Fruit fly (Drosophila melanogaster): Measurements from ENCODE around the gene CheB98a.

DNA sequence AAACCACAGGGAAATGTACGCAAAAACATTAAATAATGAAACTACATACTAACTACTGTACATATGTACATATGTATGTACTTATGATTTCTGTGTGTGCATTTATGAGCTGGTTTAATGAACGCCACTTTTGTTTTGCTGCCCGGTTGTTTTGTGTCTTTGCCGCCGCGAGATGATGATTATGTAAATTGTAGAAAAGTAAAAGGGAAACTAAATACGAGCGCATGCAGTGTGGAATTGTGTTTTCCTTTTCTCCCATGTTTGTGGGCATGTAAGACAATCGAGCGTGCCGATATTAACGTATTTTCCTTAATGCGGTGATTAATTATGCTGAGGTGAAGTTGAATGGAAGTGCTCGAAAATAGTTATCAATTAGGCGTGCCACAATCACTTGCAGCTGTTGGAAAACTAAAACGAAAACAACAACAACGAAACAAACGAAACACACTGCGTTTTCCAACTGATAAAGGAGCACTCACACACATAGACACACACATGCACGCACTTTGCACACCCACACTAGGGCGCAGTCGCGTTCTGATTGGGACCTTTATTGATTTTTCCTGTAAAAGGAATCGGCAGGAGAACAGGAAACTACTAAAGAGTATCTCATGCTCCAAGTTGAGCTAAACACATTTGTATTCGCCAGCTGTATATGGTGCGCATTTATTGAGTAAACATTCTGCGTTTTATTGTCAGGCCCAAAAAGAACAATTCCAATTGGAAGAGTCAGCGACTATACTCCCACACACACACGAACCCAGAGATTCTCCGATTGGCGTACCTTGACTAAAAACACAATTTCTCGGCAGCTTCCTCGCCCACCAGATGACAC lies 37.5 kb downstream of the CheB98a start:
- TF ChIP-seq Sox102F (GFP tag; optimal IDR thresholded peaks at IDR 0.05) (no peak), CG10669 (GFP tag; optimal IDR thresholded peaks at IDR 0.05) (no peak), CG11762 (GFP tag; optimal IDR thresholded peaks at IDR 0.05; ENCODE audit: insufficient read depth) (no peak), fkh (GFP tag; optimal IDR thresholded peaks at IDR 0.05) (no peak)

Data from whole organism, prepupa.